Worm (Caenorhabditis elegans) whole organism, L1 larva: ENCODE results near the gene bath-39.
A peak's percentile ranks its signal among the peaks of the same experiment; 100 is the strongest.

ENCODE experiments used
- C04F5.9 ChIP-seq: sonication (generic microtip); optimal IDR thresholded peaks from 2 replicates; lab custom pipeline; 2016; ENCODE audit warnings: missing genetic modification characterization, missing compliant biosample characterization
- C16A3.4 ChIP-seq: fragments of 150-350 bp; optimal IDR thresholded peaks from 2 replicates; lab custom pipeline; 2014; ENCODE audit warnings: missing biosample characterization, missing genetic modification characterization
- F16B12.6 ChIP-seq: fragments of 150-350 bp; optimal IDR thresholded peaks from 2 replicates; lab custom pipeline; 2014; ENCODE audit warnings: missing biosample characterization, missing genetic modification characterization
- ama-1 ChIP-seq: fragments of 150-350 bp; optimal IDR thresholded peaks from 2 replicates; lab custom pipeline; 2014
- blmp-1 ChIP-seq: fragments of 150-350 bp; optimal IDR thresholded peaks from 2 replicates; lab custom pipeline; 2014; ENCODE audit warnings: missing biosample characterization, missing genetic modification characterization
- ceh-63 ChIP-seq: fragments of 200-800 bp; sonication (Bioruptor generic); optimal IDR thresholded peaks from 2 replicates; lab custom pipeline; 2018; ENCODE audit warnings: mild to moderate bottlenecking, missing genetic modification characterization, missing compliant biosample characterization
- ceh-8 ChIP-seq: fragments of 200-800 bp; sonication (Bioruptor generic); optimal IDR thresholded peaks from 2 replicates; lab custom pipeline; 2018; ENCODE audit warnings: mild to moderate bottlenecking, missing genetic modification characterization, moderate library complexity, missing compliant biosample characterization
- ceh-82 ChIP-seq, 3 experiments: fragments of 150-350 bp in 1 of 3; sonication (generic microtip) in 2 of 3; optimal IDR thresholded peaks; 2 replicates each; lab custom pipeline; 2014 to 2017; ENCODE audit warnings: missing biosample characterization in 3 of 3, missing genetic modification characterization in 3 of 3
- ceh-88 ChIP-seq: fragments of 200-800 bp; sonication (Bioruptor generic); IDR thresholded peaks from 2 replicates; pipeline ENCODE4 v1.3.6; 2022; ENCODE audit warnings: missing genetic modification characterization, missing compliant biosample characterization
- dsc-1 ChIP-seq: sonication (generic microtip); optimal IDR thresholded peaks from 2 replicates; lab custom pipeline; 2016; ENCODE audit warnings: mild to moderate bottlenecking, missing genetic modification characterization, missing compliant biosample characterization
- efl-1 ChIP-seq, 4 experiments: fragments of 150-350 bp; optimal IDR thresholded peaks in 3 of 4; peaks in 1 of 4; 1 replicate in 1 of 4; 2 replicates in 3 of 4; lab custom pipeline; 2014; ENCODE audit warnings: missing biosample characterization in 2 of 4, missing genetic modification characterization in 2 of 4, missing genetic modification reagents in 2 of 4
- egl-27 ChIP-seq, 2 experiments: fragments of 150-350 bp in 1 of 2; sonication (generic microtip); optimal IDR thresholded peaks; 3 replicates each; lab custom pipeline; 2017 to 2018; ENCODE audit warnings: missing biosample characterization in 2 of 2, missing genetic modification characterization in 2 of 2, missing genetic modification reagents in 2 of 2
- elt-2 ChIP-seq: sonication (generic microtip); optimal IDR thresholded peaks from 2 replicates; lab custom pipeline; 2016; ENCODE audit warnings: missing genetic modification characterization, mild to moderate bottlenecking, inconsistent platforms, missing compliant biosample characterization, missing genetic modification reagents
- elt-3 ChIP-seq, 6 experiments: fragments of 150-350 bp in 1 of 6; sonication (generic microtip); optimal IDR thresholded peaks; 2 replicates each; lab custom pipeline; 2017 to 2018; ENCODE audit warnings: missing biosample characterization in 6 of 6, missing genetic modification characterization in 6 of 6, inconsistent platforms in 1 of 6
- fkh-10 ChIP-seq: sonication (generic microtip); optimal IDR thresholded peaks from 2 replicates; lab custom pipeline; 2017; ENCODE audit warnings: missing biosample characterization, missing genetic modification reagents, missing genetic modification characterization
- fkh-4 ChIP-seq: sonication (generic microtip); optimal IDR thresholded peaks from 2 replicates; lab custom pipeline; 2016; ENCODE audit warnings: missing compliant biosample characterization, missing genetic modification characterization, borderline replicate concordance
- hlh-4 ChIP-seq: sonication (generic microtip); optimal IDR thresholded peaks from 2 replicates; lab custom pipeline; 2016; ENCODE audit warnings: mild to moderate bottlenecking, missing genetic modification characterization, missing compliant biosample characterization
- irx-1 ChIP-seq: sonication (generic microtip); optimal IDR thresholded peaks from 2 replicates; lab custom pipeline; 2016; ENCODE audit warnings: missing genetic modification characterization, missing compliant biosample characterization
- jun-1 ChIP-seq: fragments of 150-350 bp; optimal IDR thresholded peaks from 2 replicates; lab custom pipeline; 2014; ENCODE audit warnings: missing biosample characterization, missing genetic modification reagents, missing genetic modification characterization
- lin-13 ChIP-seq: fragments of 150-350 bp; optimal IDR thresholded peaks from 2 replicates; lab custom pipeline; 2014; ENCODE audit warnings: missing biosample characterization, missing genetic modification reagents, missing genetic modification characterization
- lin-35 ChIP-seq, 2 experiments: fragments of 150-350 bp; optimal IDR thresholded peaks; 2 replicates each; lab custom pipeline; 2014; ENCODE audit warnings: missing biosample characterization in 2 of 2, missing genetic modification characterization in 2 of 2, missing genetic modification reagents in 2 of 2
- lin-39 ChIP-seq: fragments of 150-350 bp; optimal IDR thresholded peaks from 2 replicates; lab custom pipeline; 2014; ENCODE audit warnings: missing biosample characterization, missing genetic modification reagents, missing genetic modification characterization
- mab-9 ChIP-seq: fragments of 200-800 bp; sonication (Bioruptor generic); IDR thresholded peaks from 2 replicates; pipeline ENCODE4 v1.3.6; 2022; ENCODE audit warnings: missing genetic modification reagents, missing genetic modification characterization, missing compliant biosample characterization
- mef-2 ChIP-seq: fragments of 150-350 bp; optimal IDR thresholded peaks from 2 replicates; lab custom pipeline; 2014; ENCODE audit warnings: missing biosample characterization, missing genetic modification characterization
- mep-1 ChIP-seq: fragments of 150-350 bp; optimal IDR thresholded peaks from 2 replicates; lab custom pipeline; 2014; ENCODE audit warnings: missing biosample characterization, missing genetic modification characterization
- nhr-11 ChIP-seq: fragments of 150-350 bp; optimal IDR thresholded peaks from 2 replicates; lab custom pipeline; 2014; ENCODE audit warnings: missing biosample characterization, missing genetic modification characterization
- nhr-12 ChIP-seq: sonication (generic microtip); optimal IDR thresholded peaks from 2 replicates; lab custom pipeline; 2017; ENCODE audit warnings: missing biosample characterization, missing genetic modification characterization
- nhr-20 ChIP-seq: sonication (generic microtip); optimal IDR thresholded peaks from 2 replicates; lab custom pipeline; 2016; ENCODE audit warnings: mild to moderate bottlenecking, missing genetic modification characterization, missing compliant biosample characterization
- nhr-237 ChIP-seq: fragments of 150-350 bp; optimal IDR thresholded peaks from 2 replicates; lab custom pipeline; 2014; ENCODE audit warnings: missing biosample characterization, missing genetic modification characterization
- nhr-71 ChIP-seq: sonication (generic microtip); optimal IDR thresholded peaks from 2 replicates; lab custom pipeline; 2016; ENCODE audit warnings: mild to moderate bottlenecking, missing genetic modification characterization, moderate library complexity, missing compliant biosample characterization
- nhr-77 ChIP-seq: fragments of 150-350 bp; optimal IDR thresholded peaks from 2 replicates; lab custom pipeline; 2014; ENCODE audit warnings: missing biosample characterization, missing genetic modification characterization
- nhr-84 ChIP-seq: sonication (generic microtip); optimal IDR thresholded peaks from 2 replicates; lab custom pipeline; 2017; ENCODE audit warnings: missing biosample characterization, missing genetic modification characterization
- nhr-85 ChIP-seq: sonication (generic microtip); peaks from one replicate; lab custom pipeline; 2016; ENCODE audit warnings: missing genetic modification characterization, inconsistent platforms, missing compliant biosample characterization
- pqm-1 ChIP-seq: sonication (generic microtip); optimal IDR thresholded peaks from 3 replicates; lab custom pipeline; 2017; ENCODE audit warnings: missing biosample characterization, missing genetic modification characterization
- rnt-1 ChIP-seq: sonication (generic microtip); optimal IDR thresholded peaks from 2 replicates; lab custom pipeline; 2016; ENCODE audit warnings: mild to moderate bottlenecking, missing genetic modification characterization, moderate library complexity, missing compliant biosample characterization
- skn-1 ChIP-seq: fragments of 150-350 bp; optimal IDR thresholded peaks from 2 replicates; lab custom pipeline; 2014; ENCODE audit warnings: missing biosample characterization, missing genetic modification characterization
- snpc-4 ChIP-seq: fragments of 150-350 bp; optimal IDR thresholded peaks from 2 replicates; lab custom pipeline; 2014; ENCODE audit warnings: missing biosample characterization, missing genetic modification characterization
- snu-23 ChIP-seq: sonication (generic microtip); optimal IDR thresholded peaks from 2 replicates; lab custom pipeline; 2016; ENCODE audit warnings: missing genetic modification characterization, missing compliant biosample characterization
- sox-4 ChIP-seq: sonication (generic microtip); optimal IDR thresholded peaks from 2 replicates; lab custom pipeline; 2016; ENCODE audit warnings: missing genetic modification characterization, missing compliant biosample characterization
- sptf-1 ChIP-seq: fragments of 150-350 bp; optimal IDR thresholded peaks from 2 replicates; lab custom pipeline; 2014; ENCODE audit warnings: missing biosample characterization, missing genetic modification characterization
- tbx-2 ChIP-seq: sonication (generic microtip); optimal IDR thresholded peaks from 2 replicates; lab custom pipeline; 2016; ENCODE audit warnings: missing genetic modification characterization, missing compliant biosample characterization
- tlp-1 ChIP-seq: fragments of 150-350 bp; optimal IDR thresholded peaks from 2 replicates; lab custom pipeline; 2014; ENCODE audit warnings: missing biosample characterization, missing genetic modification characterization
- unc-130 ChIP-seq: fragments of 150-350 bp; optimal IDR thresholded peaks from 2 replicates; lab custom pipeline; 2017; ENCODE audit warnings: missing biosample characterization, missing genetic modification characterization, inconsistent platforms
- unc-30 ChIP-seq: sonication (generic microtip); optimal IDR thresholded peaks from 2 replicates; lab custom pipeline; 2017; ENCODE audit warnings: missing biosample characterization, missing genetic modification characterization
- unc-62 ChIP-seq: fragments of 150-350 bp; optimal IDR thresholded peaks from 2 replicates; lab custom pipeline; 2014; ENCODE audit warnings: missing biosample characterization, missing genetic modification reagents, missing genetic modification characterization
- vab-15 ChIP-seq: sonication (generic microtip); optimal IDR thresholded peaks from 2 replicates; lab custom pipeline; 2017; ENCODE audit warnings: missing genotype, mild to moderate bottlenecking, missing genetic modification characterization, missing compliant biosample characterization
- xbp-1 ChIP-seq: sonication (generic microtip); optimal IDR thresholded peaks from 2 replicates; lab custom pipeline; 2016; ENCODE audit warnings: missing genetic modification characterization, missing compliant biosample characterization
- zag-1 ChIP-seq: fragments of 150-350 bp; optimal IDR thresholded peaks from 2 replicates; lab custom pipeline; 2014; ENCODE audit warnings: missing biosample characterization, missing genetic modification characterization
- zip-4 ChIP-seq: fragments of 200-800 bp; sonication (Bioruptor generic); optimal IDR thresholded peaks from 2 replicates; lab custom pipeline; 2018; ENCODE audit warnings: mild to moderate bottlenecking, missing genetic modification characterization, moderate library complexity, missing compliant biosample characterization
- ztf-11 ChIP-seq, 2 experiments: sonication (generic microtip); optimal IDR thresholded peaks; 2 replicates each; lab custom pipeline; 2016 to 2017; ENCODE audit warnings: missing genetic modification characterization in 2 of 2, missing biosample characterization in 1 of 2, missing compliant biosample characterization in 1 of 2
- ztf-4 ChIP-seq: fragments of 150-350 bp; optimal IDR thresholded peaks from 2 replicates; lab custom pipeline; 2014; ENCODE audit warnings: missing biosample characterization, missing genetic modification characterization

bath-39 gene

DNA sequence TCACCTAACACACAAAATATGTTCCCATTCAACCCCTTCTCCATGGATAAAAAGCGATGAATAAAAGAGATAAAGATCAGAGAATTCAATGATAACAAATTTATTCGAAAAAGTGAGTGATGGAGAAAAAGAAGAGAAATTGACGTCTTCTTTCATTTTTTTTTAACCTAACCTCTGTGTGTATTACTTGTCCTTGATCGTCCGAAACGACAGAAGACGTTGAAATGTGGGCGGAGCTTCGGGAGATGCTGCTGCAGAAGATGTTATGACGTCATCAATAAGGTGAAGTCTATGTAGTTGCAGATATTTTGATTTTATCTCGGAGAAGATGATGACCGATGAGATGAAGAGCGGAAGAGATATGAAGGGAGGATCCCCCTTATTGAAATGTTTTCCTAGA, 30.6 kb downstream of the bath-39 start, which contains the start of gene T10G3.3 (continued):
- TF ChIP-seq hlh-4 (tag; lab: Kevin White, UChicago) = no peak

DNA sequence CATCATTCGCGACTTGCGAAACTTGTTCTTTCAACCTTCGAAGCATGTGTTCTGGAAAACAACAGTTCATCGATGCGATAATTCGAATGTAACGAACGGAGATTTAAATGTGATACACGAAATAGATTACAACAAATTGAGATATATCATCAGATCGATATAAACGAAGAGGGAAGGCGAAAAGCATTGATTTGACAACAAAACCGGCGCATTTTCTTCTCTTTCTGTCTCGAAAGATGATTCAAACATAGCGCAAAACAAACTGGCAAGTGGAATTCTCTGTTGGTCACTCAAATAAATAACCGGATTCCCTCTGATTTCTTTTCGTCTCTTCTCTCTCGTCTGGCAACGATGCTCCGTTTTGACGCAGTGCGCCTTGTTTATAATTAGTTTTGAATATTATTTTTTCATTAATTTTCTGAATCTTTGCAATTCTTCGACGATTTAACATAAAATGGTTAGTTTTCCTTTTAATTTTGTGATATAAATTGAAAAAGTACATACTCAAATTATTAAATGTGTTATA, 38.1 kb downstream of the bath-39 start, which contains the start of the genes eea-1 and gut-2:
TSS of gene eea-1 (minus strand) at position 51 of the 526 bp plus-strand sequence.
TSS of gene gut-2 (plus strand) at position 369 of the 526 bp plus-strand sequence.
- TF ChIP-seq unc-130 (tag; lab: Kevin White, UChicago) (peak; percentile 54), sptf-1 (tag; lab: Kevin White, UChicago) (no peak), rnt-1 (tag; lab: Kevin White, UChicago) (peak; percentile 76), F16B12.6 (peak; percentile 37), pqm-1 (no peak), ceh-82 (tag; optimal IDR thresholded peaks at IDR 0.05; lab: Kevin White, UChicago) (peak; percentile 37 to 59 (median 37)), xbp-1 (tag; lab: Kevin White, UChicago) (peak; percentile 55), zag-1 (tag; lab: Kevin White, UChicago) (no peak), nhr-85 (tag; lab: Kevin White, UChicago) (peak; percentile 92), tbx-2 (peak; percentile 65), jun-1 (tag; lab: Kevin White, UChicago) (no peak), mab-9 (GFP tag; lab: Robert Waterston, UW) (no peak), nhr-71 (tag; lab: Kevin White, UChicago) (peak; percentile 80), lin-13 (GFP tag; lab: Kevin White, UChicago) (peak; percentile 43), snu-23 (GFP tag; lab: Kevin White, UChicago) (peak; percentile 88), nhr-237 (tag; lab: Kevin White, UChicago) (no peak), lin-35 (GFP tag; optimal IDR thresholded peaks at IDR 0.05; lab: Kevin White, UChicago) (peak; percentile 63 to 77), ama-1 (lab: Kevin White, UChicago) (peak; percentile 59), unc-30 (no peak), unc-62 (no peak), irx-1 (peak; percentile 37), nhr-84 (tag; lab: Kevin White, UChicago) (no peak), nhr-20 (tag; lab: Kevin White, UChicago) (peak; percentile 82), fkh-10 (no peak), ceh-88 (GFP tag; lab: Robert Waterston, UW) (no peak), blmp-1 (tag; lab: Kevin White, UChicago) (peak; percentile 85), sox-4 (tag; lab: Kevin White, UChicago) (no peak), mep-1 (tag; lab: Kevin White, UChicago) (peak; percentile 68), ztf-4 (tag; lab: Kevin White, UChicago) (peak; percentile 54), vab-15 (tag; lab: Kevin White, UChicago) (no peak), C04F5.9 (tag; lab: Kevin White, UChicago) (no peak), lin-39 (tag; lab: Kevin White, UChicago) (no peak), elt-2 (tag; lab: Kevin White, UChicago) (no peak), mef-2 (tag; lab: Kevin White, UChicago) (no peak), dsc-1 (tag; lab: Kevin White, UChicago) (peak; percentile 44), C16A3.4 (peak; percentile 77), nhr-77 (tag; lab: Kevin White, UChicago) (peak; percentile 51), skn-1 (tag; lab: Kevin White, UChicago) (peak; percentile 51), ceh-63 (no peak), ztf-11 (tag; optimal IDR thresholded peaks at IDR 0.05; lab: Kevin White, UChicago) (no peak), egl-27 (tag; optimal IDR thresholded peaks at IDR 0.05; lab: Kevin White, UChicago) (no peak), snpc-4 (tag; lab: Kevin White, UChicago) (peak; percentile 45), nhr-11 (no peak), fkh-4 (tag; lab: Kevin White, UChicago) (no peak), hlh-4 (tag; lab: Kevin White, UChicago) (no peak), tlp-1 (tag; lab: Kevin White, UChicago) (no peak), ceh-8 (GFP tag; lab: Kevin White, UChicago) (no peak), elt-3 (tag; optimal IDR thresholded peaks at IDR 0.05; lab: Kevin White, UChicago) (peak in 3 of 6 experiments; percentile 6 to 78 (median 42)), zip-4 (GFP tag; lab: Kevin White, UChicago) (no peak), nhr-12 (tag; lab: Kevin White, UChicago) (no peak), efl-1 (optimal IDR thresholded peaks at IDR 0.05; lab: Kevin White, UChicago) (peak; percentile 67 to 76), efl-1 (GFP tag; optimal IDR thresholded peaks at IDR 0.05 in 1 of 2; lab: Kevin White, UChicago) (peak; percentile 71 to 91)
